Worm (Caenorhabditis elegans) whole organism, late embryonic: Measurements from ENCODE around the gene cyp-35C1.

Experiments used
- C38D4.7 ChIP-seq: fragments of 200-800 bp; sonication (Bioruptor generic); optimal IDR thresholded peaks from 2 replicates; lab custom pipeline; 2018; ENCODE audit warnings: mild to moderate bottlenecking, missing genetic modification characterization, moderate library complexity, missing compliant biosample characterization
- F13H6.1 ChIP-seq: sonication (generic microtip); optimal IDR thresholded peaks from 2 replicates; lab custom pipeline; 2016; ENCODE audit warnings: missing genetic modification characterization, missing compliant biosample characterization
- T23F11.4 ChIP-seq: fragments of 200-800 bp; sonication (Bioruptor generic); optimal IDR thresholded peaks from 2 replicates; lab custom pipeline; 2018; ENCODE audit warnings: mild to moderate bottlenecking, missing genetic modification characterization, missing compliant biosample characterization
- Y22D7AL.16 ChIP-seq: sonication (generic microtip); optimal IDR thresholded peaks from 2 replicates; lab custom pipeline; 2016; ENCODE audit warnings: missing genetic modification characterization, missing compliant biosample characterization
- ahr-1 ChIP-seq: sonication (generic microtip); optimal IDR thresholded peaks from 2 replicates; lab custom pipeline; 2016; ENCODE audit warnings: missing genetic modification characterization, missing compliant biosample characterization
- ceh-14 ChIP-seq: sonication (generic microtip); optimal IDR thresholded peaks from 2 replicates; lab custom pipeline; 2016; ENCODE audit warnings: missing genotype, missing genetic modification characterization, missing compliant biosample characterization
- ceh-18 ChIP-seq: sonication (generic microtip); optimal IDR thresholded peaks from 2 replicates; lab custom pipeline; 2016; ENCODE audit warnings: missing genetic modification characterization, missing compliant biosample characterization
- ceh-22 ChIP-seq: sonication (generic microtip); optimal IDR thresholded peaks from 2 replicates; lab custom pipeline; 2017; ENCODE audit warnings: missing biosample characterization, missing genetic modification characterization
- ceh-24 ChIP-seq: sonication (generic microtip); optimal IDR thresholded peaks from 2 replicates; lab custom pipeline; 2016; ENCODE audit warnings: mild to moderate bottlenecking, missing genetic modification characterization, missing compliant biosample characterization
- ceh-30 ChIP-seq: fragments of 150-350 bp; optimal IDR thresholded peaks from 2 replicates; lab custom pipeline; 2014; ENCODE audit warnings: missing biosample characterization, missing genetic modification characterization
- ceh-34 ChIP-seq: sonication (generic microtip); optimal IDR thresholded peaks from 2 replicates; lab custom pipeline; 2016; ENCODE audit warnings: mild to moderate bottlenecking, missing genetic modification characterization, missing compliant biosample characterization
- ceh-45 ChIP-seq: fragments of 200-800 bp; sonication (Bioruptor generic); IDR thresholded peaks from 2 replicates; pipeline ENCODE4 v1.3.6; 2022; ENCODE audit warnings: missing genetic modification reagents, missing genetic modification characterization, missing compliant biosample characterization
- ceh-48 ChIP-seq: sonication (generic microtip); optimal IDR thresholded peaks from 2 replicates; lab custom pipeline; 2016; ENCODE audit warnings: missing genetic modification characterization, inconsistent platforms, missing compliant biosample characterization
- ceh-6 ChIP-seq: fragments of 200-800 bp; sonication (Bioruptor generic); optimal IDR thresholded peaks from 2 replicates; lab custom pipeline; 2018; ENCODE audit warnings: mild to moderate bottlenecking, missing genetic modification characterization, missing compliant biosample characterization
- che-1 ChIP-seq: sonication (generic microtip); optimal IDR thresholded peaks from 2 replicates; lab custom pipeline; 2016; ENCODE audit warnings: mild to moderate bottlenecking, missing genetic modification characterization, missing compliant biosample characterization
- dmd-4 ChIP-seq: sonication (generic microtip); optimal IDR thresholded peaks from 2 replicates; lab custom pipeline; 2016; ENCODE audit warnings: borderline replicate concordance, missing genetic modification characterization, missing compliant biosample characterization
- dve-1 ChIP-seq: sonication (generic microtip); optimal IDR thresholded peaks from 2 replicates; lab custom pipeline; 2017; ENCODE audit warnings: antibody characterized with exemption, mild to moderate bottlenecking, missing genetic modification characterization, missing compliant biosample characterization
- ets-4 ChIP-seq: sonication (generic microtip); optimal IDR thresholded peaks from 2 replicates; lab custom pipeline; 2016; ENCODE audit warnings: missing genetic modification characterization, missing compliant biosample characterization
- eyg-1 ChIP-seq: sonication (generic microtip); optimal IDR thresholded peaks from 2 replicates; lab custom pipeline; 2016; ENCODE audit warnings: missing genotype, missing genetic modification characterization, missing compliant biosample characterization
- fkh-6 ChIP-seq: sonication (generic microtip); optimal IDR thresholded peaks from 2 replicates; lab custom pipeline; 2016; ENCODE audit warnings: missing genetic modification characterization, missing compliant biosample characterization
- hlh-15 ChIP-seq: sonication (generic microtip); optimal IDR thresholded peaks from 2 replicates; lab custom pipeline; 2016; ENCODE audit warnings: missing genetic modification characterization, missing compliant biosample characterization
- hlh-30 ChIP-seq: sonication (generic microtip); optimal IDR thresholded peaks from 2 replicates; lab custom pipeline; 2017; ENCODE audit warnings: antibody characterized with exemption, missing genetic modification characterization, missing compliant biosample characterization; ENCODE audit not compliant: insufficient read depth
- hlh-6 ChIP-seq: sonication (generic microtip); optimal IDR thresholded peaks from 2 replicates; lab custom pipeline; 2016; ENCODE audit warnings: missing genotype, missing genetic modification characterization, missing compliant biosample characterization
- hlh-8 ChIP-seq: sonication (generic microtip); optimal IDR thresholded peaks from 2 replicates; lab custom pipeline; 2016; ENCODE audit warnings: missing genotype, missing genetic modification characterization, missing compliant biosample characterization
- lim-6 ChIP-seq: sonication (generic microtip); optimal IDR thresholded peaks from 2 replicates; lab custom pipeline; 2016; ENCODE audit warnings: missing genetic modification characterization, missing compliant biosample characterization
- madf-2 ChIP-seq: sonication (generic microtip); optimal IDR thresholded peaks from 2 replicates; lab custom pipeline; 2017; ENCODE audit warnings: missing genetic modification characterization, missing compliant biosample characterization
- nfya-1 ChIP-seq: sonication (generic microtip); optimal IDR thresholded peaks from 2 replicates; lab custom pipeline; 2017; ENCODE audit warnings: missing genetic modification characterization, mild to moderate bottlenecking, missing compliant biosample characterization, antibody characterized with exemption, moderate library complexity
- nhr-232 ChIP-seq: sonication (generic microtip); optimal IDR thresholded peaks from 2 replicates; lab custom pipeline; 2016; ENCODE audit warnings: missing genetic modification characterization, missing compliant biosample characterization
- odd-2 ChIP-seq: sonication (generic microtip); optimal IDR thresholded peaks from 2 replicates; lab custom pipeline; 2017; ENCODE audit warnings: antibody characterized with exemption, mild to moderate bottlenecking, missing genetic modification characterization, missing compliant biosample characterization
- pag-3 ChIP-seq: sonication (generic microtip); optimal IDR thresholded peaks from 2 replicates; lab custom pipeline; 2016; ENCODE audit warnings: missing compliant biosample characterization, missing genetic modification characterization, borderline replicate concordance
- pat-9 ChIP-seq: fragments of 200-800 bp; sonication (Bioruptor generic); optimal IDR thresholded peaks from 2 replicates; lab custom pipeline; 2018; ENCODE audit warnings: mild to moderate bottlenecking, missing genetic modification characterization, moderate library complexity, missing compliant biosample characterization
- pax-1 ChIP-seq: fragments of 150-350 bp; optimal IDR thresholded peaks from 2 replicates; lab custom pipeline; 2014; ENCODE audit warnings: missing biosample characterization, missing genetic modification characterization
- ref-2 ChIP-seq: sonication (generic microtip); optimal IDR thresholded peaks from 2 replicates; lab custom pipeline; 2016; ENCODE audit warnings: missing genetic modification characterization, missing compliant biosample characterization
- rnt-1 ChIP-seq: sonication (generic microtip); optimal IDR thresholded peaks from 2 replicates; lab custom pipeline; 2016; ENCODE audit warnings: missing genetic modification characterization, missing compliant biosample characterization
- sdc-2 ChIP-seq: sonication (generic microtip); optimal IDR thresholded peaks from 2 replicates; lab custom pipeline; 2016; ENCODE audit warnings: missing genotype, missing genetic modification characterization, missing compliant biosample characterization
- sox-2 ChIP-seq: fragments of 200-800 bp; sonication (Bioruptor generic); IDR thresholded peaks from 2 replicates; pipeline ENCODE4 v1.3.6; 2022; ENCODE audit warnings: missing genetic modification reagents, missing genetic modification characterization, missing compliant biosample characterization
- tbx-2 ChIP-seq: sonication (generic microtip); optimal IDR thresholded peaks from 2 replicates; lab custom pipeline; 2016; ENCODE audit warnings: missing genetic modification characterization, missing compliant biosample characterization
- ttx-3 ChIP-seq: sonication (generic microtip); optimal IDR thresholded peaks from 2 replicates; lab custom pipeline; 2016; ENCODE audit warnings: missing genetic modification reagents, missing genetic modification characterization, missing compliant biosample characterization
- unc-3 ChIP-seq, 2 experiments: fragments of 200-800 bp in 1 of 2; sonication (Bioruptor generic) in 1 of 2; sonication (generic microtip) in 1 of 2; conservative IDR thresholded peaks in 1 of 2; optimal IDR thresholded peaks in 1 of 2; 2 replicates each; pipeline versions ENCODE4 v1.3.6 to Lab custom; 2016 to 2022; ENCODE audit warnings: missing compliant biosample characterization in 2 of 2, missing genetic modification characterization in 2 of 2, missing genetic modification reagents in 1 of 2
- unc-42 ChIP-seq: sonication (generic microtip); optimal IDR thresholded peaks from 2 replicates; lab custom pipeline; 2016; ENCODE audit warnings: missing genotype, missing genetic modification characterization, missing compliant biosample characterization
- unc-86 ChIP-seq: sonication (generic microtip); optimal IDR thresholded peaks from 2 replicates; lab custom pipeline; 2016; ENCODE audit warnings: missing genetic modification characterization, missing compliant biosample characterization

Gene cyp-35C1

ce11 chrV:13866353-13866752 is 31.9 kb downstream of the cyp-35C1 start, which contains the start of gene nhr-175:
TSS of gene nhr-175 (plus strand) at chrV:13866691.
- TF ChIP-seq madf-2 (tag; lab: Kevin White, UChicago) (no peak), ets-4 (no peak), ceh-14 (tag; lab: Kevin White, UChicago) (no peak), pag-3 (tag; lab: Kevin White, UChicago) (no peak), hlh-8 (tag; lab: Kevin White, UChicago) (no peak)

- TF ChIP-seq hlh-15 (tag; lab: Kevin White, UChicago): no peak
- no peak for TF ChIP-seq C38D4.7 (GFP tag; lab: Kevin White, UChicago)
- TF ChIP-seq dve-1: no peak
- TF ChIP-seq T23F11.4 (GFP tag; lab: Kevin White, UChicago): no peak
- no peak for TF ChIP-seq pax-1
- TF ChIP-seq F13H6.1 (tag; lab: Kevin White, UChicago): no peak
- TF ChIP-seq ceh-22 (tag; lab: Kevin White, UChicago): no peak
- TF ChIP-seq ceh-30 (tag; lab: Kevin White, UChicago): no peak
- no peak for TF ChIP-seq unc-86 (tag; lab: Kevin White, UChicago)
- TF ChIP-seq rnt-1 (tag; lab: Kevin White, UChicago): no peak
- TF ChIP-seq sdc-2 (tag; lab: Kevin White, UChicago): no peak
- TF ChIP-seq ceh-48 (tag; lab: Kevin White, UChicago): no peak
- TF ChIP-seq nhr-232 (tag; lab: Kevin White, UChicago): no peak
These were observed 34.6 kb downstream of the cyp-35C1 start for ce11 chrV:13863700-13864099.

- no peak for TF ChIP-seq rnt-1 (tag; lab: Kevin White, UChicago)
- no peak for TF ChIP-seq unc-42 (tag; lab: Kevin White, UChicago)
- no peak for TF ChIP-seq hlh-8 (tag; lab: Kevin White, UChicago)
- no peak for TF ChIP-seq ceh-18 (tag; lab: Kevin White, UChicago)
- TF ChIP-seq pag-3 (tag; lab: Kevin White, UChicago): no peak
- TF ChIP-seq lim-6 (tag; lab: Kevin White, UChicago): no peak
- TF ChIP-seq ets-4: no peak
- TF ChIP-seq Y22D7AL.16 (tag; lab: Kevin White, UChicago): no peak
- TF ChIP-seq ahr-1: no peak
- no peak for TF ChIP-seq tbx-2
- TF ChIP-seq F13H6.1 (tag; lab: Kevin White, UChicago): no peak
- no peak for TF ChIP-seq sox-2
- TF ChIP-seq, all 69 proteins: peak for 0
These were observed 35.8 kb downstream of the cyp-35C1 start, which contains the start of gene srx-137 for ce11 chrV:13862505-13862904. TSS of gene srx-137 (plus strand) at chrV:13862805.

ce11 chrV:13858906-13859305 is 39.4 kb downstream of the cyp-35C1 start, which contains the start of gene srx-135:
TSS of gene srx-135 (plus strand) at chrV:13859206.
- TF ChIP-seq nfya-1 (tag; lab: Kevin White, UChicago) (no peak), ceh-45 (no peak), pag-3 (tag; lab: Kevin White, UChicago) (no peak), rnt-1 (tag; lab: Kevin White, UChicago) (no peak), ceh-48 (tag; lab: Kevin White, UChicago) (no peak)

ce11 chrV:13857132-13857531 is 41.2 kb downstream of the cyp-35C1 start, which contains the start of gene srx-136:
TSS of gene srx-136 (plus strand) at chrV:13857432.
- TF ChIP-seq rnt-1 (tag; lab: Kevin White, UChicago): no peak
- no peak for TF ChIP-seq eyg-1
- TF ChIP-seq odd-2 (tag; lab: Kevin White, UChicago): no peak
- TF ChIP-seq tbx-2: no peak
- TF ChIP-seq fkh-6: no peak
- no peak for TF ChIP-seq ref-2 (tag; lab: Kevin White, UChicago)
- TF ChIP-seq dmd-4 (tag; lab: Kevin White, UChicago): no peak
- TF ChIP-seq hlh-30: no peak
- no peak for TF ChIP-seq che-1 (tag; lab: Kevin White, UChicago)
- no peak for TF ChIP-seq ceh-48 (tag; lab: Kevin White, UChicago)
- no peak for TF ChIP-seq lim-6 (tag; lab: Kevin White, UChicago)
- no peak for TF ChIP-seq ceh-34 (tag; lab: Kevin White, UChicago)
- no peak for TF ChIP-seq pat-9 (tag; lab: Kevin White, UChicago)
- no peak for TF ChIP-seq unc-3 (GFP tag; conservative IDR thresholded peaks at IDR 0.05; lab: Robert Waterston, UW)
- TF ChIP-seq unc-3 (tag; optimal IDR thresholded peaks at IDR 0.05; lab: Kevin White, UChicago): no peak
- no peak for TF ChIP-seq hlh-15 (tag; lab: Kevin White, UChicago)
- no peak for TF ChIP-seq ahr-1
- no peak for TF ChIP-seq ceh-24 (tag; lab: Kevin White, UChicago)
- no peak for TF ChIP-seq ttx-3 (tag; lab: Kevin White, UChicago)
- no peak for TF ChIP-seq ceh-6 (GFP tag; lab: Kevin White, UChicago)
- no peak for TF ChIP-seq hlh-6
